Fruit fly (Drosophila melanogaster) whole organism, wandering third instar larva: ENCODE data around the gene TyrR.

ENCODE experiments used
- Abd-B ChIP-seq: fragments of >200 bp; optimal IDR thresholded peaks from 2 replicates; lab custom pipeline; 2017; ENCODE audit warnings: missing biosample characterization, missing genetic modification characterization
- CrebA ChIP-seq: fragments of 200-800 bp; sonication (Bioruptor generic); optimal IDR thresholded peaks from 2 replicates; lab custom pipeline; 2016; ENCODE audit warnings: missing biosample characterization, mild to moderate bottlenecking, missing genetic modification characterization, borderline replicate concordance
- Dfd ChIP-seq: fragments of >200 bp; optimal IDR thresholded peaks from 2 replicates; lab custom pipeline; 2017; ENCODE audit warnings: missing biosample characterization, missing genetic modification characterization
- GATAd ChIP-seq: sonication (Bioruptor generic); optimal IDR thresholded peaks from 2 replicates; lab custom pipeline; 2016; ENCODE audit warnings: missing biosample characterization, missing genetic modification characterization
- HLH106 ChIP-seq: fragments of 200-800 bp; optimal IDR thresholded peaks from 3 replicates; lab custom pipeline; 2019; ENCODE audit warnings: missing biosample characterization, mild to moderate bottlenecking, missing genetic modification characterization, moderate library complexity
- Hr83 ChIP-seq: fragments of 200-300 bp; sonication (Bioruptor generic); optimal IDR thresholded peaks from 2 replicates; lab custom pipeline; 2016; ENCODE audit warnings: missing biosample characterization, mild to moderate bottlenecking, missing genetic modification characterization, moderate library complexity; ENCODE audit not compliant: poor library complexity, severe bottlenecking
- Jra ChIP-seq: sonication (Bioruptor generic); optimal IDR thresholded peaks from 2 replicates; lab custom pipeline; 2016; ENCODE audit warnings: missing biosample characterization, missing genetic modification characterization
- Mio ChIP-seq: sonication (Bioruptor generic); optimal IDR thresholded peaks from 2 replicates; lab custom pipeline; 2016; ENCODE audit warnings: missing biosample characterization, missing genetic modification characterization
- Myc ChIP-seq: fragments of >200 bp; optimal IDR thresholded peaks from 2 replicates; lab custom pipeline; 2017
- N ChIP-seq: fragments of >200 bp; optimal IDR thresholded peaks from 2 replicates; lab custom pipeline; 2018; ENCODE audit warnings: missing biosample characterization, missing external identifiers, missing genetic modification characterization
- OdsH ChIP-seq: fragments of 200-800 bp; sonication (Bioruptor generic); optimal IDR thresholded peaks from 2 replicates; lab custom pipeline; 2016; ENCODE audit warnings: missing biosample characterization, mild to moderate bottlenecking, missing genetic modification characterization
- Rel ChIP-seq, 2 experiments: fragments of 200-800 bp; sonication (Bioruptor generic) in 1 of 2; optimal IDR thresholded peaks; 2 replicates in 1 of 2; 3 replicates in 1 of 2; lab custom pipeline; 2016 to 2019; ENCODE audit warnings: mild to moderate bottlenecking in 2 of 2, missing biosample characterization in 2 of 2, missing genetic modification characterization in 2 of 2, moderate library complexity in 1 of 2
- Sp1 ChIP-seq: fragments of 200-800 bp; sonication (Bioruptor generic); optimal IDR thresholded peaks from 3 replicates; lab custom pipeline; 2019; ENCODE audit warnings: missing biosample characterization, mild to moderate bottlenecking, missing genetic modification characterization, moderate library complexity
- Vsx2 ChIP-seq: fragments of 200-300, 225-300 bp; sonication (Bioruptor generic); optimal IDR thresholded peaks from 2 replicates; lab custom pipeline; 2018; ENCODE audit warnings: missing biosample characterization, missing genetic modification characterization; ENCODE audit not compliant: partially characterized antibody
- br ChIP-seq: fragments of 200-800 bp; sonication (Bioruptor generic); optimal IDR thresholded peaks from 2 replicates; lab custom pipeline; 2016; ENCODE audit warnings: missing biosample characterization, missing genetic modification characterization
- brk ChIP-seq: fragments of 200-800 bp; sonication (Bioruptor generic); optimal IDR thresholded peaks from 2 replicates; lab custom pipeline; 2016; ENCODE audit warnings: missing biosample characterization, mild to moderate bottlenecking, missing genetic modification characterization
- dl ChIP-seq, 2 experiments: fragments of 175-275, 200-275 bp in 1 of 2; fragments of 200-275 bp in 1 of 2; sonication (Bioruptor generic); optimal IDR thresholded peaks; lab custom pipeline; 2018; ENCODE audit warnings: mild to moderate bottlenecking in 2 of 2, missing biosample characterization in 2 of 2, missing genetic modification characterization in 2 of 2, moderate library complexity in 2 of 2; ENCODE audit not compliant: partially characterized antibody in 2 of 2, insufficient read depth in 1 of 2
- dmrt93B ChIP-seq: fragments of 200-800 bp; sonication (Bioruptor generic); optimal IDR thresholded peaks from 2 replicates; lab custom pipeline; 2018; ENCODE audit warnings: missing biosample characterization, mild to moderate bottlenecking, missing genetic modification characterization
- dsf ChIP-seq: sonication (Bioruptor generic); optimal IDR thresholded peaks from 2 replicates; lab custom pipeline; 2016; ENCODE audit warnings: missing biosample characterization, missing genetic modification characterization, borderline replicate concordance
- ey ChIP-seq: fragments of 200-800 bp; sonication (Bioruptor generic); optimal IDR thresholded peaks from 2 replicates; lab custom pipeline; 2016; ENCODE audit warnings: missing biosample characterization, missing genetic modification characterization
- foxo ChIP-seq, 2 experiments: fragments of 200-800 bp; sonication (Bioruptor generic); optimal IDR thresholded peaks; 2 replicates in 1 of 2; 3 replicates in 1 of 2; lab custom pipeline; 2016 to 2017; ENCODE audit warnings: missing biosample characterization in 2 of 2, missing genetic modification characterization in 2 of 2
- fru ChIP-seq: fragments of 200-800 bp; sonication (Bioruptor generic); optimal IDR thresholded peaks from 3 replicates; lab custom pipeline; 2016; ENCODE audit warnings: missing biosample characterization, mild to moderate bottlenecking, missing genetic modification characterization
- h ChIP-seq: fragments of 200-800 bp; sonication (Bioruptor generic); optimal IDR thresholded peaks from 3 replicates; lab custom pipeline; 2016; ENCODE audit warnings: missing biosample characterization, mild to moderate bottlenecking, missing genetic modification characterization
- jim ChIP-seq: fragments of 175-275, 200-325 bp; sonication (Bioruptor generic); optimal IDR thresholded peaks from 2 replicates; lab custom pipeline; 2016; ENCODE audit warnings: missing biosample characterization, mild to moderate bottlenecking, missing genetic modification characterization
- lola ChIP-seq: fragments of >200 bp; optimal IDR thresholded peaks from 2 replicates; lab custom pipeline; 2017; ENCODE audit warnings: missing biosample characterization, missing genetic modification characterization
- pan ChIP-seq: fragments of >200 bp; optimal IDR thresholded peaks from 2 replicates; lab custom pipeline; 2017
- rgr ChIP-seq: fragments of 200-800 bp; sonication (Bioruptor generic); optimal IDR thresholded peaks from 3 replicates; lab custom pipeline; 2016; ENCODE audit warnings: missing biosample characterization, mild to moderate bottlenecking, missing genetic modification characterization
- sage ChIP-seq: fragments of 200-800 bp; sonication (Bioruptor generic); optimal IDR thresholded peaks from 2 replicates; lab custom pipeline; 2016; ENCODE audit warnings: missing biosample characterization, mild to moderate bottlenecking, missing genetic modification characterization
- sv ChIP-seq: fragments of 200-800 bp; sonication (Bioruptor generic); optimal IDR thresholded peaks from 3 replicates; lab custom pipeline; 2016; ENCODE audit warnings: missing biosample characterization, missing genetic modification characterization
- tai ChIP-seq: sonication (Bioruptor generic); optimal IDR thresholded peaks from 2 replicates; lab custom pipeline; 2016; ENCODE audit warnings: missing biosample characterization, missing genetic modification characterization
- usp ChIP-seq: fragments of >200 bp; optimal IDR thresholded peaks from 2 replicates; lab custom pipeline; 2017; ENCODE audit warnings: missing biosample characterization, missing genetic modification characterization
- woc ChIP-seq: sonication (Bioruptor generic); optimal IDR thresholded peaks from 2 replicates; lab custom pipeline; 2016; ENCODE audit warnings: missing biosample characterization, mild to moderate bottlenecking, missing genetic modification characterization

The TyrR gene

DNA sequence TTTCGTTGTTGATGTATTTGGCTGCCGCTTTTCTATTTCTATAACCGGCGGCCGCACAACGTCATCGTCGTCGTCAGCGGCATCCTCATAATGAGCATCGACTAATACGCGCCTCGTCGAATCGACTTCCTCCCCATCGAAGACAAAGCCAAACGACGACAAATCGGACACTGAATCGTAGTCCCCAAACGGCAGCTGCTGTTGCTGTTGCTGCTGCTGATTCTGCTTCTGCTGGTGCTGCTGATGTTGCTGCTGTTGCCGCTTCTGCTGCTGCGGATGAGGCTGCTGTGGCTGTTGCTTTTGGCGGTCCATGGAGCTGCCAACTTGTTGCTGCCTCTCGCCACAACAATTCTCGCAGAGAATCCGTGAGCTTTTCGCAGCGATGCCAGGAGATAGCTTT, 20.2 kb upstream of the TyrR start:
- no peak for TF ChIP-seq usp (GFP tag; lab: Kevin White, UChicago)
- TF ChIP-seq Dfd (GFP tag; lab: Kevin White, UChicago) = peak; percentile 4

- TF ChIP-seq N (GFP tag; lab: Kevin White, UChicago) (no peak), rgr (GFP tag; lab: Kevin White, UChicago) (peak; percentile 29), Mio (GFP tag; lab: Kevin White, UChicago) (no peak), ey (GFP tag; lab: Kevin White, UChicago) (peak; percentile 46), h (GFP tag; lab: Kevin White, UChicago) (peak; percentile 37), foxo (GFP tag; optimal IDR thresholded peaks at IDR 0.05; lab: Kevin White, UChicago) (peak in 1 of 2 experiments; percentile 40), woc (GFP tag; lab: Kevin White, UChicago) (no peak), Rel (GFP tag; optimal IDR thresholded peaks at IDR 0.05; lab: Kevin White, UChicago) (no peak), Rel (tag; optimal IDR thresholded peaks at IDR 0.05; lab: Kevin White, UChicago) (no peak), brk (GFP tag; lab: Kevin White, UChicago) (no peak), dmrt93B (GFP tag; lab: Kevin White, UChicago) (no peak), sv (GFP tag; lab: Kevin White, UChicago) (peak; percentile 54), HLH106 (tag; lab: Kevin White, UChicago) (peak; percentile 54), pan (lab: Kevin White, UChicago) (no peak), lola (no peak), sage (GFP tag; lab: Kevin White, UChicago) (no peak), Jra (no peak), CrebA (GFP tag; lab: Kevin White, UChicago) (no peak), Hr83 (GFP tag; lab: Kevin White, UChicago) (no peak), br (peak; percentile 22), fru (peak; percentile 31), Abd-B (GFP tag; lab: Kevin White, UChicago) (no peak), Vsx2 (GFP tag; lab: Kevin White, UChicago) (no peak), dsf (no peak)
These were observed 18.4 kb upstream of the TyrR start for dm6 chr3R:17781371-17781770.

dm6 chr3R:17776952-17777407, 14.0 kb upstream of the TyrR start:
- no peak for TF ChIP-seq dl (GFP tag; optimal IDR thresholded peaks at IDR 0.05; lab: Kevin White, UChicago; ENCODE audit: insufficient read depth in 1 of 2, partially characterized antibody in 2 of 2)
- TF ChIP-seq OdsH = no peak
- TF ChIP-seq lola = no peak
- TF ChIP-seq dsf = no peak
- no peak for TF ChIP-seq Sp1
- TF ChIP-seq Abd-B (GFP tag; lab: Kevin White, UChicago) = no peak
- no peak for TF ChIP-seq Myc
- TF ChIP-seq fru = no peak

dm6 chr3R:17776104-17776589, 13.2 kb upstream of the TyrR start:
- TF ChIP-seq woc (GFP tag; lab: Kevin White, UChicago) = no peak
- TF ChIP-seq fru = no peak
- no peak for TF ChIP-seq tai (GFP tag; lab: Kevin White, UChicago)
- TF ChIP-seq lola = no peak
- no peak for TF ChIP-seq h (GFP tag; lab: Kevin White, UChicago)
- no peak for TF ChIP-seq dmrt93B (GFP tag; lab: Kevin White, UChicago)
- no peak for TF ChIP-seq Hr83 (GFP tag; lab: Kevin White, UChicago)
- TF ChIP-seq N (GFP tag; lab: Kevin White, UChicago) = no peak
- no peak for TF ChIP-seq GATAd (GFP tag; lab: Kevin White, UChicago)
- TF ChIP-seq jim (GFP tag; lab: Kevin White, UChicago) = no peak

DNA sequence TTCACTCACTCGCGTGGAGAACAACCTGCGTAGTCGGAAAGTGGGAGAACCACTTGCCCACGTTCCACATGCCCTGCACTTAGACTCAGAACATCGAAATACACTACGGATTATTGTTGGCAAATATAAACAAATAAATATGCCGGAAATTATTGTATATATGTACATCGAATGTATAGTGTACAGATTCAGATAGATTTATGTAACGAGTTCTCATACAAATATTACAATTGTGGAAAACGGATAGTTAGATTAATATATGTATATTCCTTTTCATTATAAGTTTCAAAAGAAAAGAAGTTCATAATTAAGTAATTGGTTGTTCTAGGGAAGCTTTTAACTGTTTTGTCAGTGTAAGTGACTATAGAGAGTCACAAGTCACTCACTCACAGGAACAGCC, 11.6 kb upstream of the TyrR start:
- TF ChIP-seq Jra (no peak), HLH106 (tag; lab: Kevin White, UChicago) (no peak), sv (GFP tag; lab: Kevin White, UChicago) (no peak), woc (GFP tag; lab: Kevin White, UChicago) (no peak)
